Worm (Caenorhabditis elegans) whole organism, mixed stage, embryonic: ENCODE measurements around the gene Y54E2A.5.

Source experiments
- M03D4.4 ChIP-seq: sonication (generic microtip); optimal IDR thresholded peaks from 2 replicates; lab custom pipeline; 2017; ENCODE audit warnings: mild to moderate bottlenecking, missing genetic modification characterization, missing compliant biosample characterization
- bed-3 ChIP-seq: fragments of 200-800 bp; sonication (Bioruptor generic); optimal IDR thresholded peaks from 3 replicates; lab custom pipeline; 2018; ENCODE audit warnings: mild to moderate bottlenecking, missing genetic modification characterization, moderate library complexity, missing compliant biosample characterization
- blmp-1 ChIP-seq: fragments of 150-350 bp; optimal IDR thresholded peaks from 2 replicates; lab custom pipeline; 2014; ENCODE audit warnings: missing biosample characterization, missing genetic modification characterization
- ceh-39 ChIP-seq: fragments of 150-350 bp; optimal IDR thresholded peaks from 2 replicates; lab custom pipeline; 2014; ENCODE audit warnings: missing biosample characterization, missing genetic modification characterization
- ceh-43 ChIP-seq: fragments of 200-800 bp; sonication (Bioruptor generic); optimal IDR thresholded peaks from 2 replicates; lab custom pipeline; 2018; ENCODE audit warnings: mild to moderate bottlenecking, missing genetic modification characterization, moderate library complexity, missing compliant biosample characterization
- ceh-83 ChIP-seq: fragments of 200-800 bp; sonication (Bioruptor generic); optimal IDR thresholded peaks from 2 replicates; lab custom pipeline; 2018; ENCODE audit warnings: mild to moderate bottlenecking, missing genetic modification characterization, missing compliant biosample characterization
- ces-1 ChIP-seq: fragments of 150-350 bp; optimal IDR thresholded peaks from 2 replicates; lab custom pipeline; 2014; ENCODE audit warnings: missing biosample characterization, missing genetic modification reagents, missing genetic modification characterization
- cnd-1 ChIP-seq: fragments of 200-800 bp; sonication (Bioruptor generic); optimal IDR thresholded peaks from 2 replicates; lab custom pipeline; 2018; ENCODE audit warnings: mild to moderate bottlenecking, missing genetic modification characterization, missing compliant biosample characterization
- drap-1 ChIP-seq: fragments of 200-800 bp; sonication (Bioruptor generic); optimal IDR thresholded peaks from 3 replicates; lab custom pipeline; 2018; ENCODE audit warnings: mild to moderate bottlenecking, missing genetic modification characterization, missing compliant biosample characterization
- elt-1 ChIP-seq: sonication (generic microtip); optimal IDR thresholded peaks from 2 replicates; lab custom pipeline; 2017; ENCODE audit warnings: missing genetic modification characterization, mild to moderate bottlenecking, missing compliant biosample characterization, antibody characterized with exemption, moderate library complexity, borderline replicate concordance; ENCODE audit not compliant: insufficient read depth
- elt-3 ChIP-seq: fragments of 150-350 bp; optimal IDR thresholded peaks from 2 replicates; lab custom pipeline; 2014; ENCODE audit warnings: missing biosample characterization, missing genetic modification characterization
- flh-1 ChIP-seq: fragments of 200-800 bp; sonication (Bioruptor generic); optimal IDR thresholded peaks from 2 replicates; lab custom pipeline; 2018; ENCODE audit warnings: mild to moderate bottlenecking, missing genetic modification characterization, moderate library complexity, missing compliant biosample characterization
- lin-13 ChIP-seq: fragments of 150-350 bp; optimal IDR thresholded peaks from 2 replicates; lab custom pipeline; 2014; ENCODE audit warnings: missing biosample characterization, missing genetic modification characterization
- lin-32 ChIP-seq: fragments of 200-800 bp; sonication (Bioruptor generic); optimal IDR thresholded peaks from 2 replicates; lab custom pipeline; 2018; ENCODE audit warnings: mild to moderate bottlenecking, missing genetic modification characterization, missing compliant biosample characterization
- lsy-2 ChIP-seq: fragments of 150-350 bp; optimal IDR thresholded peaks from 2 replicates; lab custom pipeline; 2014; ENCODE audit warnings: missing biosample characterization, missing genetic modification characterization
- mab-5 ChIP-seq: fragments of 150-350 bp; optimal IDR thresholded peaks from 2 replicates; lab custom pipeline; 2014; ENCODE audit warnings: missing biosample characterization, missing genetic modification characterization
- mep-1 ChIP-seq: fragments of 150-350 bp; optimal IDR thresholded peaks from 2 replicates; lab custom pipeline; 2017; ENCODE audit warnings: missing biosample characterization, missing genetic modification reagents, missing genetic modification characterization, inconsistent platforms
- mls-2 ChIP-seq: sonication (generic microtip); optimal IDR thresholded peaks from 2 replicates; lab custom pipeline; 2016; ENCODE audit warnings: mild to moderate bottlenecking, missing genetic modification characterization, moderate library complexity, missing compliant biosample characterization
- nhr-12 ChIP-seq: fragments of 150-350 bp; optimal IDR thresholded peaks from 2 replicates; lab custom pipeline; 2014; ENCODE audit warnings: missing biosample characterization, missing genetic modification characterization
- nhr-2 ChIP-seq: fragments of 150-350 bp; optimal IDR thresholded peaks from 2 replicates; lab custom pipeline; 2014; ENCODE audit warnings: missing biosample characterization, missing genetic modification characterization
- nhr-237 ChIP-seq: fragments of 150-350 bp; optimal IDR thresholded peaks from 2 replicates; lab custom pipeline; 2014; ENCODE audit warnings: missing biosample characterization, missing genetic modification characterization
- nhr-76 ChIP-seq: sonication (generic microtip); optimal IDR thresholded peaks from 2 replicates; lab custom pipeline; 2017; ENCODE audit warnings: missing biosample characterization, missing genetic modification characterization
- pha-4 ChIP-seq: fragments of 150-350 bp; optimal IDR thresholded peaks from 2 replicates; lab custom pipeline; 2018; ENCODE audit warnings: missing biosample characterization, missing genetic modification reagents, missing genetic modification characterization
- sem-2 ChIP-seq: fragments of 200-800 bp; sonication (Bioruptor generic); optimal IDR thresholded peaks from 2 replicates; lab custom pipeline; 2018; ENCODE audit warnings: mild to moderate bottlenecking, missing genetic modification characterization, missing compliant biosample characterization
- snpc-4 ChIP-seq: fragments of 150-350 bp; optimal IDR thresholded peaks from 2 replicates; lab custom pipeline; 2014; ENCODE audit warnings: missing biosample characterization, missing genetic modification characterization
- sptf-1 ChIP-seq: sonication (generic microtip); optimal IDR thresholded peaks from 2 replicates; lab custom pipeline; 2017; ENCODE audit warnings: mild to moderate bottlenecking, missing genetic modification characterization, moderate library complexity, missing compliant biosample characterization
- tbx-8 ChIP-seq: fragments of 200-800 bp; sonication (Bioruptor generic); optimal IDR thresholded peaks from 2 replicates; lab custom pipeline; 2018; ENCODE audit warnings: mild to moderate bottlenecking, missing genetic modification characterization, moderate library complexity, missing compliant biosample characterization
- unc-120 ChIP-seq: sonication (generic microtip); optimal IDR thresholded peaks from 2 replicates; lab custom pipeline; 2017; ENCODE audit warnings: missing genetic modification characterization, missing compliant biosample characterization; ENCODE audit not compliant: poor library complexity, severe bottlenecking
- unc-39 ChIP-seq: fragments of 150-350 bp; optimal IDR thresholded peaks from 2 replicates; lab custom pipeline; 2014; ENCODE audit warnings: missing biosample characterization, missing genetic modification characterization
- unc-62 ChIP-seq: fragments of 150-350 bp; optimal IDR thresholded peaks from 2 replicates; lab custom pipeline; 2014; ENCODE audit warnings: missing biosample characterization, missing genetic modification reagents, missing genetic modification characterization
- zip-8 ChIP-seq: fragments of 150-350 bp; optimal IDR thresholded peaks from 2 replicates; lab custom pipeline; 2014; ENCODE audit warnings: missing biosample characterization, missing genetic modification characterization

The Y54E2A.5 gene

ce11 chrII:14753246-14753645, 4.4 kb downstream of the Y54E2A.5 start:
- TF ChIP-seq blmp-1 (tag; lab: Kevin White, UChicago) (no peak), lin-32 (GFP tag; lab: Kevin White, UChicago) (no peak), mep-1 (tag; lab: Kevin White, UChicago) (no peak), pha-4 (tag; lab: Kevin White, UChicago) (no peak), nhr-76 (tag; lab: Kevin White, UChicago) (no peak), flh-1 (GFP tag; lab: Kevin White, UChicago) (no peak), tbx-8 (no peak), ceh-43 (no peak), lin-13 (no peak), drap-1 (GFP tag; lab: Kevin White, UChicago) (no peak), mab-5 (tag; lab: Kevin White, UChicago) (no peak), sptf-1 (tag; lab: Kevin White, UChicago) (no peak), ceh-83 (GFP tag; lab: Kevin White, UChicago) (no peak), nhr-237 (tag; lab: Kevin White, UChicago) (no peak), elt-1 (tag; lab: Kevin White, UChicago) (no peak), zip-8 (tag; lab: Kevin White, UChicago) (no peak), unc-39 (tag; lab: Kevin White, UChicago) (no peak), cnd-1 (tag; lab: Kevin White, UChicago) (no peak), M03D4.4 (no peak), unc-62 (GFP tag; lab: Kevin White, UChicago) (no peak)

- no peak for TF ChIP-seq tbx-8
- TF ChIP-seq mep-1 (tag; lab: Kevin White, UChicago) = no peak
- TF ChIP-seq M03D4.4 = no peak
- no peak for TF ChIP-seq unc-120 (tag; lab: Kevin White, UChicago)
Observed at ce11 chrII:14752187-14752959, 5.2 kb downstream of the Y54E2A.5 start, which contains the start of gene smg-9. Gene smg-9, minus strand, starts transcription at chrII:14752849.

- no peak for TF ChIP-seq lsy-2 (tag; lab: Kevin White, UChicago)
- no peak for TF ChIP-seq ceh-39
- TF ChIP-seq snpc-4 (tag; lab: Kevin White, UChicago) = no peak
- no peak for TF ChIP-seq drap-1 (GFP tag; lab: Kevin White, UChicago)
- TF ChIP-seq nhr-76 (tag; lab: Kevin White, UChicago) = no peak
- no peak for TF ChIP-seq flh-1 (GFP tag; lab: Kevin White, UChicago)
- no peak for TF ChIP-seq ces-1
- TF ChIP-seq nhr-237 (tag; lab: Kevin White, UChicago) = no peak
- TF ChIP-seq nhr-12 (tag; lab: Kevin White, UChicago) = no peak
Observed at ce11 chrII:14745127-14745526, 12.5 kb downstream of the Y54E2A.5 start.

- TF ChIP-seq M03D4.4 = no peak
- no peak for TF ChIP-seq elt-1 (tag; lab: Kevin White, UChicago)
- no peak for TF ChIP-seq ces-1
- no peak for TF ChIP-seq lin-13
- TF ChIP-seq mls-2 (tag; lab: Kevin White, UChicago) = no peak
- no peak for TF ChIP-seq nhr-2 (tag; lab: Kevin White, UChicago)
Observed at ce11 chrII:14739143-14739542, 18.5 kb downstream of the Y54E2A.5 start, which contains the start of gene npr-34. Gene npr-34, minus strand, starts transcription at chrII:14739243.

ce11 chrII:14733424-14733823, 24.2 kb downstream of the Y54E2A.5 start, which contains the start of gene glna-1:
Gene glna-1, minus strand, starts transcription at chrII:14733524.
- TF ChIP-seq lsy-2 (tag; lab: Kevin White, UChicago) = no peak
- no peak for TF ChIP-seq sptf-1 (tag; lab: Kevin White, UChicago)
- no peak for TF ChIP-seq ceh-39
- no peak for TF ChIP-seq flh-1 (GFP tag; lab: Kevin White, UChicago)
- TF ChIP-seq blmp-1 (tag; lab: Kevin White, UChicago) = no peak
- TF ChIP-seq drap-1 (GFP tag; lab: Kevin White, UChicago) = no peak
- TF ChIP-seq, all 35 proteins: peak for 0

- TF ChIP-seq mab-5 (tag; lab: Kevin White, UChicago) (no peak), sem-2 (GFP tag; lab: Kevin White, UChicago) (no peak), elt-3 (tag; lab: Kevin White, UChicago) (no peak), M03D4.4 (no peak), tbx-8 (no peak), cnd-1 (tag; lab: Kevin White, UChicago) (no peak), bed-3 (GFP tag; lab: Kevin White, UChicago) (no peak), sptf-1 (tag; lab: Kevin White, UChicago) (no peak), unc-62 (GFP tag; lab: Kevin White, UChicago) (no peak), unc-39 (tag; lab: Kevin White, UChicago) (no peak), mep-1 (tag; lab: Kevin White, UChicago) (no peak), nhr-237 (tag; lab: Kevin White, UChicago) (no peak), ceh-43 (no peak), lsy-2 (tag; lab: Kevin White, UChicago) (no peak), unc-120 (tag; lab: Kevin White, UChicago) (no peak)
- TF ChIP-seq, all 35 proteins: peak for 0
Observed at ce11 chrII:14728119-14728518, 29.5 kb downstream of the Y54E2A.5 start.
